In the genomic region with DNA sequence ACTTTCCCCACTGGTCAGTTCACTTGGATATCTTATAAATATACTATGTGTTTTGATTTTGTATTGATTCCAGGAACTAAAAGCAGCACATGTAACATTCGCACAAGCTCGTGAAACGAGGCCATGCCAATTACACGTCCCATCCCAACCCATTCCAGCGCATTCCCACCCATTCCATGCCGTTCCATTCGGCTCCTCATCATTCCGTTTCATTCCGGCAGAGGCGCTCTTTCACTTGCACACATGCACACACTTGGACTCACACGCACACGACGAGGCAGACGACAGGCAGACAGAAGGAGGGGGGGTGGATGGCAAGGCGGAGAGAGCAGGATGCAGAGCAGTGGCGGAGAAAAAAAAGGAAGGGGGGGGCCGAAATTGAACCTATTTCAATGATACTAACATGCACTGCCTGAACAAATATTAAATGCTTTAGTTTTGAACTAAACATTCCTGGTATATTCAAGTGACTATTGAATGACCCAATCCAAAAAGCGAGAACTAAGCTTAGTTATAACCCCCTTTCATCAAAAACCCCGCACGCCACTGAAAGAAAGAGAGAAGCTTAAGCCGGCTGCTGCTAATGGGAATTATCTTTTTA, we compare ENCODE assay signal across 3 fruit fly cellular contexts.
TF ChIP-seq lines count a peak whose summit lies in the region.

No protein-coding gene starts in this region.

TF ChIP-seq in whole organism, embryonic, 481 proteins besides CTCF, POLR2A, EP300 and RAD21 (continued from another document and continues in another):
- TF ChIP-seq CG8765 (GFP tag; IDR thresholded peaks at IDR 0.05; lab: Robert Waterston, UW) (peak; percentile 60; the same call in 1 of the 2 replicates), CG10267 (tag; optimal IDR thresholded peaks at IDR 0.05; lab: Kevin White, UChicago) (peak; percentile 68), CG18619 (GFP tag; optimal IDR thresholded peaks at IDR 0.05; lab: Kevin White, UChicago) (peak; percentile 8), ken (GFP tag; IDR thresholded peaks at IDR 0.05; lab: Robert Waterston, UW) (peak; percentile 61; the same call in 2 of the 3 replicates), CG32772 (GFP tag; IDR thresholded peaks at IDR 0.05; lab: Robert Waterston, UW) (peak; percentile 36; the same call in 1 of the 2 replicates), CG1602 (GFP tag; optimal IDR thresholded peaks at IDR 0.05; lab: Kevin White, UChicago) (peak; percentile 38), sisA (GFP tag; IDR thresholded peaks at IDR 0.05; lab: Robert Waterston, UW) (peak; percentile 55), Gsc (GFP tag; IDR thresholded peaks at IDR 0.05; lab: Robert Waterston, UW) (peak; percentile 47; the same call in 1 of the 2 replicates), CG12104 (GFP tag; optimal IDR thresholded peaks at IDR 0.05; lab: Kevin White, UChicago) (no peak), CG10209 (GFP tag; optimal IDR thresholded peaks at IDR 0.05; lab: Kevin White, UChicago) (peak; percentile 50), lola (GFP tag; optimal IDR thresholded peaks at IDR 0.05; lab: Kevin White, UChicago) (peak in 1 of 3 experiments; percentile 76), pfk (GFP tag; optimal IDR thresholded peaks at IDR 0.05; lab: Kevin White, UChicago) (peak; percentile 97), bab2 (GFP tag; optimal IDR thresholded peaks at IDR 0.05; lab: Kevin White, UChicago) (peak; percentile 9), Camta (GFP tag; optimal IDR thresholded peaks at IDR 0.05; lab: Kevin White, UChicago) (peak; percentile 15), CG30403 (GFP tag; optimal IDR thresholded peaks at IDR 0.05; lab: Kevin White, UChicago) (peak; percentile 55), CG17829 (tag; optimal IDR thresholded peaks at IDR 0.05; lab: Kevin White, UChicago) (peak; percentile 80), peb (GFP tag; IDR thresholded peaks at IDR 0.05; lab: Robert Waterston, UW) (peak; percentile 27; the same call in 1 of the 2 replicates), CG7556 (GFP tag; optimal IDR thresholded peaks at IDR 0.05; lab: Kevin White, UChicago) (peak; percentile 59), CG12942 (GFP tag; optimal IDR thresholded peaks at IDR 0.05; lab: Kevin White, UChicago) (peak; percentile 12), D19A (tag; optimal IDR thresholded peaks at IDR 0.05; lab: Kevin White, UChicago) (peak; percentile 55), bsh (GFP tag; optimal IDR thresholded peaks at IDR 0.05; lab: Kevin White, UChicago) (peak; percentile 67 to 91), pnt (GFP tag; optimal IDR thresholded peaks at IDR 0.05; lab: Kevin White, UChicago) (peak; percentile 57), dmrt11E (tag; optimal IDR thresholded peaks at IDR 0.05; lab: Kevin White, UChicago) (peak; percentile 84), Hr3 (GFP tag; optimal IDR thresholded peaks at IDR 0.05; lab: Kevin White, UChicago) (peak; percentile 38), CG11723 (GFP tag; optimal IDR thresholded peaks at IDR 0.05; lab: Kevin White, UChicago) (no peak), Blimp-1 (GFP tag; optimal IDR thresholded peaks at IDR 0.05; lab: Kevin White, UChicago) (peak; percentile 61), ac (GFP tag; optimal IDR thresholded peaks at IDR 0.05; lab: Kevin White, UChicago) (peak; percentile 12), sima (GFP tag; optimal IDR thresholded peaks at IDR 0.05; lab: Kevin White, UChicago) (no peak), CG5245 (GFP tag; optimal IDR thresholded peaks at IDR 0.05; lab: Kevin White, UChicago) (peak; percentile 38), sd (tag; optimal IDR thresholded peaks at IDR 0.05; lab: Kevin White, UChicago) (no peak), fu2 (GFP tag; optimal IDR thresholded peaks at IDR 0.05; lab: Kevin White, UChicago) (no peak), zen2 (GFP tag; IDR thresholded peaks at IDR 0.05; lab: Robert Waterston, UW; ENCODE audit: partially characterized antibody) (no peak), repo (GFP tag; optimal IDR thresholded peaks at IDR 0.05; lab: Kevin White, UChicago) (peak; percentile 15), Nf-YA (GFP tag; IDR thresholded peaks at IDR 0.05; lab: Robert Waterston, UW) (0 out of 2 replicates have a peak, but pooled peaks have one; percentile 11), CG3407 (GFP tag; optimal IDR thresholded peaks at IDR 0.05; lab: Kevin White, UChicago) (peak; percentile 43), NC2α (GFP tag; optimal IDR thresholded peaks at IDR 0.05; lab: Kevin White, UChicago) (peak; percentile 16), gem (tag; optimal IDR thresholded peaks at IDR 0.05; lab: Kevin White, UChicago) (peak; percentile 76), CG15696 (tag; optimal IDR thresholded peaks at IDR 0.05; lab: Kevin White, UChicago) (peak; percentile 82), ara (GFP tag; IDR thresholded peaks at IDR 0.05; lab: Robert Waterston, UW) (peak; percentile 73), CG10654 (GFP tag; optimal IDR thresholded peaks at IDR 0.05; lab: Kevin White, UChicago) (peak; percentile 33)

TF ChIP-seq in whole organism, prepupa, 60 proteins besides CTCF, POLR2A, EP300 and RAD21 (continued from another document):
- TF ChIP-seq Lpt (GFP tag; optimal IDR thresholded peaks at IDR 0.05; lab: Kevin White, UChicago) (peak; percentile 93), CG1621 (tag; optimal IDR thresholded peaks at IDR 0.05; lab: Kevin White, UChicago) (peak; percentile 95), CG6276 (GFP tag; optimal IDR thresholded peaks at IDR 0.05; lab: Kevin White, UChicago) (peak; percentile 89), CG6808 (GFP tag; optimal IDR thresholded peaks at IDR 0.05; lab: Kevin White, UChicago) (peak; percentile 96), Hr4 (GFP tag; optimal IDR thresholded peaks at IDR 0.05; lab: Kevin White, UChicago) (peak; percentile 88), fd85E (GFP tag; optimal IDR thresholded peaks at IDR 0.05; lab: Kevin White, UChicago) (peak; percentile 87), Hr39 (GFP tag; optimal IDR thresholded peaks at IDR 0.05; lab: Kevin White, UChicago) (peak; percentile 96), CG11902 (GFP tag; optimal IDR thresholded peaks at IDR 0.05; lab: Kevin White, UChicago) (peak; percentile 93), vri (GFP tag; optimal IDR thresholded peaks at IDR 0.05; lab: Kevin White, UChicago) (peak; percentile 84), Eip78C (GFP tag; lab: Kevin White, UChicago) (peak; percentile 97), eg (GFP tag; IDR thresholded peaks at IDR 0.05; lab: Robert Waterston, UW) (peak; percentile 92), CG6854 (GFP tag; optimal IDR thresholded peaks at IDR 0.05; lab: Kevin White, UChicago) (peak; percentile 96), achi (GFP tag; optimal IDR thresholded peaks at IDR 0.05; lab: Kevin White, UChicago) (peak; percentile 94), CG31627 (GFP tag; optimal IDR thresholded peaks at IDR 0.05; lab: Kevin White, UChicago) (peak; percentile 96), CG11762 (GFP tag; optimal IDR thresholded peaks at IDR 0.05; lab: Kevin White, UChicago; ENCODE audit: insufficient read depth) (peak; percentile 90), net (GFP tag; optimal IDR thresholded peaks at IDR 0.05; lab: Kevin White, UChicago) (peak; percentile 91), CG6163 (GFP tag; IDR thresholded peaks at IDR 0.05; lab: Robert Waterston, UW) (peak; percentile 94), ss (GFP tag; optimal IDR thresholded peaks at IDR 0.05; lab: Kevin White, UChicago) (peak; percentile 95), CG8119 (GFP tag; IDR thresholded peaks at IDR 0.05; lab: Robert Waterston, UW) (peak; percentile 95), Sox102F (GFP tag; optimal IDR thresholded peaks at IDR 0.05; lab: Kevin White, UChicago) (peak; percentile 95), fd59A (GFP tag; optimal IDR thresholded peaks at IDR 0.05; lab: Kevin White, UChicago) (peak; percentile 95), dac (GFP tag; optimal IDR thresholded peaks at IDR 0.05; lab: Kevin White, UChicago) (peak; percentile 92), Blimp-1 (GFP tag; optimal IDR thresholded peaks at IDR 0.05; lab: Kevin White, UChicago) (peak; percentile 90), svp (GFP tag; lab: Kevin White, UChicago) (peak; percentile 96), CG32006 (GFP tag; optimal IDR thresholded peaks at IDR 0.05; lab: Kevin White, UChicago) (peak; percentile 95), CG34406 (GFP tag; optimal IDR thresholded peaks at IDR 0.05; lab: Kevin White, UChicago) (peak; percentile 94), CG8319 (GFP tag; optimal IDR thresholded peaks at IDR 0.05; lab: Kevin White, UChicago) (peak; percentile 93), dsx (GFP tag; optimal IDR thresholded peaks at IDR 0.05; lab: Kevin White, UChicago; ENCODE audit: poor library complexity, severe bottlenecking) (peak; percentile 92), OdsH (GFP tag; optimal IDR thresholded peaks at IDR 0.05; lab: Kevin White, UChicago) (peak; percentile 93), Eip93F (GFP tag; optimal IDR thresholded peaks at IDR 0.05; lab: Kevin White, UChicago) (peak; percentile 89), topi (GFP tag; optimal IDR thresholded peaks at IDR 0.05; lab: Kevin White, UChicago) (peak; percentile 96), CG11294 (GFP tag; IDR thresholded peaks at IDR 0.05; lab: Robert Waterston, UW) (peak; percentile 70), CG8632 (GFP tag; optimal IDR thresholded peaks at IDR 0.05; lab: Kevin White, UChicago) (peak; percentile 93), cyc (GFP tag; optimal IDR thresholded peaks at IDR 0.05; lab: Kevin White, UChicago) (peak; percentile 96), Smox (GFP tag; optimal IDR thresholded peaks at IDR 0.05; lab: Kevin White, UChicago) (peak; percentile 95), CG6792 (GFP tag; optimal IDR thresholded peaks at IDR 0.05; lab: Kevin White, UChicago) (peak; percentile 97), CG9139 (GFP tag; optimal IDR thresholded peaks at IDR 0.05; lab: Kevin White, UChicago) (peak; percentile 92), CG10669 (GFP tag; optimal IDR thresholded peaks at IDR 0.05; lab: Kevin White, UChicago) (peak; percentile 93), Sox15 (GFP tag; optimal IDR thresholded peaks at IDR 0.05; lab: Kevin White, UChicago) (peak; percentile 93), CG10631 (GFP tag; optimal IDR thresholded peaks at IDR 0.05; lab: Kevin White, UChicago) (peak; percentile 95)

TF ChIP-seq in whole organism, wandering third instar larva, 38 proteins besides CTCF, POLR2A, EP300 and RAD21 (continued from another document):
- TF ChIP-seq CG9705 (GFP tag; optimal IDR thresholded peaks at IDR 0.05; lab: Kevin White, UChicago) = peak; percentile 93
- peak; percentile 93 for TF ChIP-seq ey (GFP tag; optimal IDR thresholded peaks at IDR 0.05; lab: Kevin White, UChicago)
- TF ChIP-seq GATAd (GFP tag; optimal IDR thresholded peaks at IDR 0.05; lab: Kevin White, UChicago) = peak; percentile 7
- TF ChIP-seq br (GFP tag; optimal IDR thresholded peaks at IDR 0.05; lab: Kevin White, UChicago) = peak; percentile 91
